Worm (Caenorhabditis elegans) whole organism, late embryonic: ENCODE data around the gene C01G12.3.

ENCODE experiments used
- C08G9.2 ChIP-seq: sonication (generic microtip); optimal IDR thresholded peaks from 2 replicates; lab custom pipeline; 2016; ENCODE audit warnings: mild to moderate bottlenecking, missing genetic modification characterization, moderate library complexity, missing compliant biosample characterization
- T23F11.4 ChIP-seq: fragments of 200-800 bp; sonication (Bioruptor generic); optimal IDR thresholded peaks from 2 replicates; lab custom pipeline; 2018; ENCODE audit warnings: mild to moderate bottlenecking, missing genetic modification characterization, missing compliant biosample characterization
- ceh-14 ChIP-seq: sonication (generic microtip); optimal IDR thresholded peaks from 2 replicates; lab custom pipeline; 2016; ENCODE audit warnings: missing genotype, missing genetic modification characterization, missing compliant biosample characterization
- ceh-19 ChIP-seq: fragments of 200-800 bp; sonication (Bioruptor generic); optimal IDR thresholded peaks from 2 replicates; lab custom pipeline; 2018; ENCODE audit warnings: mild to moderate bottlenecking, missing genetic modification characterization, missing compliant biosample characterization
- ceh-2 ChIP-seq: sonication (generic microtip); optimal IDR thresholded peaks from 2 replicates; lab custom pipeline; 2016; ENCODE audit warnings: missing genotype, missing genetic modification characterization, missing compliant biosample characterization
- ceh-24 ChIP-seq: sonication (generic microtip); optimal IDR thresholded peaks from 2 replicates; lab custom pipeline; 2016; ENCODE audit warnings: mild to moderate bottlenecking, missing genetic modification characterization, missing compliant biosample characterization
- ceh-30 ChIP-seq: fragments of 150-350 bp; optimal IDR thresholded peaks from 2 replicates; lab custom pipeline; 2014; ENCODE audit warnings: missing biosample characterization, missing genetic modification characterization
- ceh-31 ChIP-seq: sonication (generic microtip); optimal IDR thresholded peaks from 2 replicates; lab custom pipeline; 2016; ENCODE audit warnings: missing genetic modification characterization, missing compliant biosample characterization
- ceh-34 ChIP-seq: sonication (generic microtip); optimal IDR thresholded peaks from 2 replicates; lab custom pipeline; 2016; ENCODE audit warnings: mild to moderate bottlenecking, missing genetic modification characterization, missing compliant biosample characterization
- ceh-45 ChIP-seq: fragments of 200-800 bp; sonication (Bioruptor generic); IDR thresholded peaks from 2 replicates; pipeline ENCODE4 v1.3.6; 2022; ENCODE audit warnings: missing genetic modification reagents, missing genetic modification characterization, missing compliant biosample characterization
- ceh-6 ChIP-seq: fragments of 200-800 bp; sonication (Bioruptor generic); optimal IDR thresholded peaks from 2 replicates; lab custom pipeline; 2018; ENCODE audit warnings: mild to moderate bottlenecking, missing genetic modification characterization, missing compliant biosample characterization
- ceh-9 ChIP-seq: sonication (generic microtip); optimal IDR thresholded peaks from 2 replicates; lab custom pipeline; 2016; ENCODE audit warnings: mild to moderate bottlenecking, missing genetic modification characterization, inconsistent platforms, missing compliant biosample characterization
- che-1 ChIP-seq: sonication (generic microtip); optimal IDR thresholded peaks from 2 replicates; lab custom pipeline; 2016; ENCODE audit warnings: mild to moderate bottlenecking, missing genetic modification characterization, missing compliant biosample characterization
- dmd-4 ChIP-seq: sonication (generic microtip); optimal IDR thresholded peaks from 2 replicates; lab custom pipeline; 2016; ENCODE audit warnings: borderline replicate concordance, missing genetic modification characterization, missing compliant biosample characterization
- elt-2 ChIP-seq: sonication (generic microtip); optimal IDR thresholded peaks from 2 replicates; lab custom pipeline; 2016; ENCODE audit warnings: missing genetic modification reagents, missing genetic modification characterization, missing compliant biosample characterization
- elt-4 ChIP-seq: sonication (generic microtip); optimal IDR thresholded peaks from 2 replicates; lab custom pipeline; 2016; ENCODE audit warnings: missing genetic modification characterization, missing compliant biosample characterization
- ets-4 ChIP-seq: sonication (generic microtip); optimal IDR thresholded peaks from 2 replicates; lab custom pipeline; 2016; ENCODE audit warnings: missing genetic modification characterization, missing compliant biosample characterization
- eyg-1 ChIP-seq: sonication (generic microtip); optimal IDR thresholded peaks from 2 replicates; lab custom pipeline; 2016; ENCODE audit warnings: missing genotype, missing genetic modification characterization, missing compliant biosample characterization
- fkh-10 ChIP-seq: fragments of 150-350 bp; optimal IDR thresholded peaks from 2 replicates; lab custom pipeline; 2014; ENCODE audit warnings: missing biosample characterization, missing genetic modification reagents, missing genetic modification characterization
- fkh-6 ChIP-seq: sonication (generic microtip); optimal IDR thresholded peaks from 2 replicates; lab custom pipeline; 2016; ENCODE audit warnings: missing genetic modification characterization, missing compliant biosample characterization
- hlh-13 ChIP-seq: fragments of 200-800 bp; sonication (Bioruptor generic); optimal IDR thresholded peaks from 2 replicates; lab custom pipeline; 2018; ENCODE audit warnings: mild to moderate bottlenecking, missing genetic modification characterization, missing compliant biosample characterization
- hlh-15 ChIP-seq: sonication (generic microtip); optimal IDR thresholded peaks from 2 replicates; lab custom pipeline; 2016; ENCODE audit warnings: missing genetic modification characterization, missing compliant biosample characterization
- hlh-6 ChIP-seq: sonication (generic microtip); optimal IDR thresholded peaks from 2 replicates; lab custom pipeline; 2016; ENCODE audit warnings: missing genotype, missing genetic modification characterization, missing compliant biosample characterization
- hlh-8 ChIP-seq: sonication (generic microtip); optimal IDR thresholded peaks from 2 replicates; lab custom pipeline; 2016; ENCODE audit warnings: missing genotype, missing genetic modification characterization, missing compliant biosample characterization
- lim-6 ChIP-seq: sonication (generic microtip); optimal IDR thresholded peaks from 2 replicates; lab custom pipeline; 2016; ENCODE audit warnings: missing genetic modification characterization, missing compliant biosample characterization
- nhr-11 ChIP-seq: fragments of 150-350 bp; optimal IDR thresholded peaks from 2 replicates; lab custom pipeline; 2014; ENCODE audit warnings: missing biosample characterization, missing genetic modification characterization
- npax-4 ChIP-seq: sonication (generic microtip); optimal IDR thresholded peaks from 2 replicates; lab custom pipeline; 2016; ENCODE audit warnings: missing genetic modification characterization, missing compliant biosample characterization
- odd-2 ChIP-seq: sonication (generic microtip); optimal IDR thresholded peaks from 2 replicates; lab custom pipeline; 2017; ENCODE audit warnings: antibody characterized with exemption, mild to moderate bottlenecking, missing genetic modification characterization, missing compliant biosample characterization
- pag-3 ChIP-seq: sonication (generic microtip); optimal IDR thresholded peaks from 2 replicates; lab custom pipeline; 2016; ENCODE audit warnings: missing compliant biosample characterization, missing genetic modification characterization, borderline replicate concordance
- pha-4 ChIP-seq: fragments of 150-350 bp; optimal IDR thresholded peaks from 2 replicates; lab custom pipeline; 2018; ENCODE audit warnings: missing biosample characterization, missing genetic modification reagents, missing genetic modification characterization
- pqm-1 ChIP-seq: sonication (generic microtip); optimal IDR thresholded peaks from 2 replicates; lab custom pipeline; 2016; ENCODE audit warnings: missing genetic modification characterization, missing compliant biosample characterization
- ref-2 ChIP-seq: sonication (generic microtip); optimal IDR thresholded peaks from 2 replicates; lab custom pipeline; 2016; ENCODE audit warnings: missing genetic modification characterization, missing compliant biosample characterization
- rnt-1 ChIP-seq: sonication (generic microtip); optimal IDR thresholded peaks from 2 replicates; lab custom pipeline; 2016; ENCODE audit warnings: missing genetic modification characterization, missing compliant biosample characterization
- sdc-2 ChIP-seq: sonication (generic microtip); optimal IDR thresholded peaks from 2 replicates; lab custom pipeline; 2016; ENCODE audit warnings: missing genotype, missing genetic modification characterization, missing compliant biosample characterization
- sox-2 ChIP-seq: fragments of 200-800 bp; sonication (Bioruptor generic); IDR thresholded peaks from 2 replicates; pipeline ENCODE4 v1.3.6; 2022; ENCODE audit warnings: missing genetic modification reagents, missing genetic modification characterization, missing compliant biosample characterization
- ttx-3 ChIP-seq: sonication (generic microtip); optimal IDR thresholded peaks from 2 replicates; lab custom pipeline; 2016; ENCODE audit warnings: missing genetic modification reagents, missing genetic modification characterization, missing compliant biosample characterization
- unc-55 ChIP-seq: sonication (generic microtip); optimal IDR thresholded peaks from 2 replicates; lab custom pipeline; 2017; ENCODE audit warnings: missing biosample characterization, missing genetic modification reagents, missing genetic modification characterization

Gene C01G12.3

DNA sequence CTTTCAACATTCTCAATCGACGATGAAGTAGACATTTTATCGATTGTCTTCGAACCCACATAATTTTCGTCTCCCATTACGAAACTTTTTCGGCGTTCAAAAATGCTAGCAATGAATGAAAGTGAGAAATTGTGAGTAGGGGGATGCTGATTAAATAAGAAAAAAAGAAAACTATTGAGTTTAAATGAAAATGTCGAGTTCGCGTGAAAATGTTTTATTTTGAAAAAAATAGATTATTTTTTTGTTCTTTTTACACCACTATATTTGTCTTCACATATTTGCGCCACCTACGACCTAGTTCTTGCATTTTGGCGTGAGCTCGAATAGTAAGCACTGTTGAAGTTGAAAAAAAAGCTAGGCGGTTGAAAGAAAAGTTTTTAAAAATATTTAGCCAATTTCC lies at the start of gene C01G12.3:
Gene C01G12.3 (minus strand): TSS at position 101 of the 400 bp plus-strand sequence.
- TF ChIP-seq ceh-2 (tag; lab: Kevin White, UChicago) (no peak), fkh-10 (no peak)
- TF ChIP-seq, all 69 proteins: peak for 0

DNA sequence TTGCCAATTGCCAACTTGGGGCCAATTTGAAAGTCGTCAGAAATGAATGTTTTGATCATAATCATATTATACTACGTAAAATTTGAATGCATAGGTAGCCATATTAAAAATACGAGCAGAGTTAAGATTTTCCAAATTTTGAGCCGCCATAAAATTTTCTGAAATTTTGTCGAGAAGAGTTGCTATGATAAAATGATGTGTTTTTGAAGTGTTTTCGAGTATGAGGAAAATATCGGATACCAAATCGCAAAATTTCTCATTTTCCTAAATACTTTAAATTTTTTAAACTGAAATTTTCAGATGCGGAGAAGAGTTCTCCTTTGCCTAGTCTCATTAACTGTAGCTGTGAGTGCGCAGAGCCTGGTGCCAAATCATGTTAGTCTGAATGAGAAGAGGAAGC lies 45.2 kb upstream of the C01G12.3 start, which contains the start of gene tag-297:
Gene tag-297 (plus strand): TSS at position 301 of the 400 bp plus-strand sequence.
- TF ChIP-seq dmd-4 (tag; lab: Kevin White, UChicago) (no peak), fkh-6 (tag; lab: Kevin White, UChicago) (no peak), unc-55 (GFP tag; lab: Kevin White, UChicago) (no peak), eyg-1 (tag; lab: Kevin White, UChicago) (no peak), npax-4 (no peak), sox-2 (GFP tag; lab: Robert Waterston, UW) (no peak), hlh-8 (tag; lab: Kevin White, UChicago) (no peak), ceh-31 (tag; lab: Kevin White, UChicago) (no peak), ceh-24 (tag; lab: Kevin White, UChicago) (no peak), lim-6 (tag; lab: Kevin White, UChicago) (no peak), ceh-45 (GFP tag; lab: Robert Waterston, UW) (no peak), pqm-1 (no peak), pag-3 (tag; lab: Kevin White, UChicago) (no peak), ceh-34 (tag; lab: Kevin White, UChicago) (no peak), ref-2 (no peak), elt-2 (no peak), pha-4 (tag; lab: Kevin White, UChicago) (no peak), ceh-30 (tag; lab: Kevin White, UChicago) (no peak), hlh-15 (no peak), ceh-9 (tag; lab: Kevin White, UChicago) (no peak)

DNA sequence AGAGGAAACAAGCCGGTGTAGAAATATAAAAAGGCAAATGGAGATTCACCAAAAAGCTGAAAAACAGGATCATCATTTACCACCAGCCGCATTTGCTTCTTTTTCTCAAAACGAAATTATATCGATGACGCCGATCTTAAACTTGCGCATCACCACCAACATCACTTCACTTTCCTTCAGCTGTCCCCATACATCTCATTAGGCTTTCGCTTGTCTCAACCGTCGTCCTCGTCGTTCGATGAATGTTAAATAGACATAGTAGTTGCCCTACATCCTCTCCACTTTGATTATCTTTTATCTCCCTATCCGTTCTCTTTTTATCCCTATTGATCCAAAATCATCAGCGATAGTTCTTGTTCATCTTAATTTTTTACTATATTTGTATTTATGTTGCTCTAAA lies 44.8 kb upstream of the C01G12.3 start:
- TF ChIP-seq unc-55 (GFP tag; lab: Kevin White, UChicago): no peak
- no peak for TF ChIP-seq ttx-3
- TF ChIP-seq elt-4: no peak
- TF ChIP-seq sox-2 (GFP tag; lab: Robert Waterston, UW): no peak
- TF ChIP-seq pqm-1: no peak
- TF ChIP-seq npax-4: no peak
- TF ChIP-seq ceh-6 (GFP tag; lab: Kevin White, UChicago): no peak
- no peak for TF ChIP-seq ceh-14 (tag; lab: Kevin White, UChicago)
- no peak for TF ChIP-seq nhr-11 (tag; lab: Kevin White, UChicago)
- no peak for TF ChIP-seq T23F11.4 (GFP tag; lab: Kevin White, UChicago)
- TF ChIP-seq che-1 (tag; lab: Kevin White, UChicago): no peak
- TF ChIP-seq ceh-19 (GFP tag; lab: Kevin White, UChicago): no peak
- TF ChIP-seq hlh-13: no peak
- TF ChIP-seq hlh-6 (tag; lab: Kevin White, UChicago): no peak
- TF ChIP-seq C08G9.2 (tag; lab: Kevin White, UChicago): no peak
- no peak for TF ChIP-seq dmd-4 (tag; lab: Kevin White, UChicago)

ce11 chrII:14622758-14623157 lies 40.7 kb upstream of the C01G12.3 start, which contains the start of gene mltn-10:
Gene mltn-10, plus strand, starts transcription at chrII:14623058.
- TF ChIP-seq ceh-14 (tag; lab: Kevin White, UChicago): no peak
- TF ChIP-seq elt-4: no peak
- TF ChIP-seq fkh-10: no peak
- TF ChIP-seq rnt-1 (tag; lab: Kevin White, UChicago): no peak
- no peak for TF ChIP-seq ets-4 (tag; lab: Kevin White, UChicago)
- TF ChIP-seq sdc-2: no peak
- no peak for TF ChIP-seq dmd-4 (tag; lab: Kevin White, UChicago)
- no peak for TF ChIP-seq odd-2 (tag; lab: Kevin White, UChicago)
- TF ChIP-seq lim-6 (tag; lab: Kevin White, UChicago): no peak
- no peak for TF ChIP-seq npax-4
- no peak for TF ChIP-seq hlh-15
